Fruit fly (Drosophila melanogaster) whole organism, embryonic: ENCODE data around the gene CG13457.

Experiments
- Aef1 ChIP-seq: fragments of 200-800 bp; sonication (Bioruptor generic); IDR thresholded peaks from 3 replicates; pipeline ENCODE4 v1.3.6; 2022; ENCODE audit warnings: missing biosample characterization, missing genetic modification characterization
- Antp ChIP-seq: fragments of 200-800 bp; sonication (Bioruptor generic); optimal IDR thresholded peaks from 3 replicates; lab custom pipeline; 2016; ENCODE audit warnings: missing biosample characterization, missing genetic modification characterization
- B-H1 ChIP-seq: fragments of 200-800 bp; sonication (Bioruptor generic); IDR thresholded peaks from 3 replicates; pipeline ENCODE4 v1.3.6; 2022; ENCODE audit warnings: missing biosample characterization, missing genetic modification characterization
- CG11398 ChIP-seq: fragments of 200-800 bp; sonication (Bioruptor generic); optimal IDR thresholded peaks from 2 replicates; lab custom pipeline; 2016; ENCODE audit warnings: missing biosample characterization, missing genetic modification characterization
- CG12071 ChIP-seq: fragments of 200-800 bp; sonication (Bioruptor generic); optimal IDR thresholded peaks from 3 replicates; lab custom pipeline; 2018; ENCODE audit warnings: missing biosample characterization, mild to moderate bottlenecking, missing genetic modification characterization
- CG12155 ChIP-seq: fragments of 200-800 bp; sonication (Bioruptor generic); optimal IDR thresholded peaks from 3 replicates; lab custom pipeline; 2016; ENCODE audit warnings: missing biosample characterization, missing genetic modification characterization
- CG13296 ChIP-seq: fragments of 200-800 bp; sonication (Bioruptor generic); optimal IDR thresholded peaks from 3 replicates; lab custom pipeline; 2018; ENCODE audit warnings: missing biosample characterization, mild to moderate bottlenecking, missing genetic modification characterization
- CG13424 ChIP-seq: fragments of 200-800 bp; sonication (Bioruptor generic); optimal IDR thresholded peaks from 2 replicates; lab custom pipeline; 2019; ENCODE audit warnings: missing biosample characterization, mild to moderate bottlenecking, missing genetic modification characterization, moderate library complexity
- CG14014 ChIP-seq: fragments of 200-800 bp; sonication (Bioruptor generic); IDR thresholded peaks from 2 replicates; pipeline ENCODE4 v1.3.6; 2022; ENCODE audit warnings: missing biosample characterization, missing genetic modification characterization
- CG15514 ChIP-seq: fragments of 200-800 bp; sonication (Bioruptor generic); optimal IDR thresholded peaks from 3 replicates; lab custom pipeline; 2017; ENCODE audit warnings: missing biosample characterization, missing genetic modification characterization, mild to moderate bottlenecking, moderate library complexity, missing genetic modification reagents
- CG1792 ChIP-seq: fragments of 200-800 bp; sonication (Bioruptor generic); optimal IDR thresholded peaks from 2 replicates; lab custom pipeline; 2016; ENCODE audit warnings: missing biosample characterization, missing genetic modification characterization
- CG18011 ChIP-seq: fragments of 200-800 bp; sonication (Bioruptor generic); optimal IDR thresholded peaks from 2 replicates; lab custom pipeline; 2017; ENCODE audit warnings: missing biosample characterization, missing genetic modification characterization, mild to moderate bottlenecking, moderate library complexity, missing genotype
- CG2202 ChIP-seq: fragments of 200-800 bp; sonication (Bioruptor generic); optimal IDR thresholded peaks from 2 replicates; lab custom pipeline; 2018; ENCODE audit warnings: missing biosample characterization, mild to moderate bottlenecking, missing genetic modification characterization
- CG3065 ChIP-seq: fragments of 200-800 bp; sonication (Bioruptor generic); optimal IDR thresholded peaks from 2 replicates; lab custom pipeline; 2016; ENCODE audit warnings: missing biosample characterization, missing genetic modification characterization
- CG31388 ChIP-seq: fragments of 200-800 bp; sonication (Bioruptor generic); optimal IDR thresholded peaks from 2 replicates; lab custom pipeline; 2016; ENCODE audit warnings: missing biosample characterization, missing genetic modification characterization
- CG32532 ChIP-seq: fragments of 200-800 bp; sonication (Bioruptor generic); IDR thresholded peaks from 2 replicates; pipeline ENCODE4 v1.3.6; 2022; ENCODE audit warnings: missing biosample characterization, missing genetic modification characterization
- CG34422 ChIP-seq: fragments of 200-800 bp; sonication (Bioruptor generic); IDR thresholded peaks from 3 replicates; pipeline ENCODE4 v1.3.6; 2022; ENCODE audit warnings: missing biosample characterization, missing genetic modification characterization
- CG3995 ChIP-seq: fragments of 200-800 bp; sonication (Bioruptor generic); optimal IDR thresholded peaks from 3 replicates; lab custom pipeline; 2016; ENCODE audit warnings: missing biosample characterization, missing genetic modification characterization
- CG6683 ChIP-seq: fragments of 200-800 bp; sonication (Bioruptor generic); optimal IDR thresholded peaks from 2 replicates; lab custom pipeline; 2017; ENCODE audit warnings: missing biosample characterization, mild to moderate bottlenecking, missing genetic modification characterization, missing genetic modification reagents
- CG6689 ChIP-seq: fragments of 200-800 bp; sonication (Bioruptor generic); IDR thresholded peaks from 2 replicates; pipeline ENCODE4 v1.3.6; 2022; ENCODE audit warnings: missing biosample characterization, missing genetic modification characterization
- CG6791 ChIP-seq: fragments of 200-800 bp; sonication (Bioruptor generic); IDR thresholded peaks from 3 replicates; pipeline ENCODE4 v1.3.6; 2022; ENCODE audit warnings: missing biosample characterization, missing genetic modification characterization; ENCODE audit not compliant: partially characterized antibody
- CG7987 ChIP-seq: fragments of 200-800 bp; sonication (Bioruptor generic); optimal IDR thresholded peaks from 2 replicates; lab custom pipeline; 2018; ENCODE audit warnings: missing biosample characterization, mild to moderate bottlenecking, missing genetic modification characterization, moderate library complexity
- CTCF ChIP-seq: fragments of 200-800 bp; sonication (Bioruptor generic); optimal IDR thresholded peaks from 2 replicates; lab custom pipeline; 2017; ENCODE audit warnings: missing biosample characterization, mild to moderate bottlenecking, missing genetic modification characterization, moderate library complexity
- Deaf1 ChIP-seq: fragments of 200-800 bp; optimal IDR thresholded peaks from 3 replicates; lab custom pipeline; 2019; ENCODE audit warnings: missing biosample characterization, mild to moderate bottlenecking, missing genetic modification characterization, moderate library complexity
- Doc3 ChIP-seq: fragments of 200-800 bp; sonication (Bioruptor generic); IDR thresholded peaks from 3 replicates; pipeline ENCODE4 v1.3.6; 2022; ENCODE audit warnings: missing biosample characterization, missing genetic modification characterization; ENCODE audit not compliant: partially characterized antibody
- GATAe ChIP-seq: fragments of 200-800 bp; sonication (Bioruptor generic); conservative IDR thresholded peaks from 2 replicates; pipeline ENCODE4 v1.3.6; 2022; ENCODE audit warnings: missing biosample characterization, missing genetic modification characterization
- Nf-YB ChIP-seq: fragments of 200-800 bp; sonication (Bioruptor generic); optimal IDR thresholded peaks from 3 replicates; lab custom pipeline; 2019; ENCODE audit warnings: missing biosample characterization, mild to moderate bottlenecking, missing genetic modification characterization, moderate library complexity
- Sry-β ChIP-seq: fragments of 200-800 bp; sonication (Bioruptor generic); optimal IDR thresholded peaks from 2 replicates; lab custom pipeline; 2018; ENCODE audit warnings: missing biosample characterization, mild to moderate bottlenecking, missing genetic modification characterization, moderate library complexity
- abd-A ChIP-seq: fragments of 200-800 bp; sonication (Bioruptor generic); optimal IDR thresholded peaks from 3 replicates; lab custom pipeline; 2019; ENCODE audit warnings: missing biosample characterization, mild to moderate bottlenecking, missing genetic modification characterization, moderate library complexity
- bigmax ChIP-seq: fragments of 200-800 bp; sonication (Bioruptor generic); optimal IDR thresholded peaks from 2 replicates; lab custom pipeline; 2018; ENCODE audit warnings: missing biosample characterization, mild to moderate bottlenecking, missing genetic modification characterization
- ci ChIP-seq: fragments of 200-800 bp; sonication (Bioruptor generic); IDR thresholded peaks from 3 replicates; pipeline ENCODE4 v1.3.6; 2022; ENCODE audit warnings: missing biosample characterization, missing genetic modification characterization
- ewg ChIP-seq: fragments of 200-800 bp; sonication (Bioruptor generic); optimal IDR thresholded peaks from 3 replicates; lab custom pipeline; 2017; ENCODE audit warnings: mild to moderate bottlenecking, missing biosample characterization, missing genetic modification reagents, missing genetic modification characterization
- ftz-f1 ChIP-seq: fragments of 200-800 bp; sonication (Bioruptor generic); optimal IDR thresholded peaks from 2 replicates; lab custom pipeline; 2016; ENCODE audit warnings: missing biosample characterization, missing genetic modification characterization
- gt ChIP-seq: fragments of 200-800 bp; sonication (Bioruptor generic); IDR thresholded peaks from 2 replicates; pipeline ENCODE4 v1.3.6; 2022; ENCODE audit warnings: missing biosample characterization, missing genetic modification characterization
- kni ChIP-seq: fragments of 200-800 bp; sonication (Bioruptor generic); optimal IDR thresholded peaks from 3 replicates; lab custom pipeline; 2017; ENCODE audit warnings: mild to moderate bottlenecking, missing biosample characterization, missing genetic modification reagents, missing genetic modification characterization
- nau ChIP-seq: fragments of 200-800 bp; sonication (Bioruptor generic); optimal IDR thresholded peaks from 3 replicates; lab custom pipeline; 2017; ENCODE audit warnings: missing biosample characterization, mild to moderate bottlenecking, missing genetic modification characterization, missing genetic modification reagents
- nerfin-1 ChIP-seq: fragments of 200-800 bp; sonication (Bioruptor generic); optimal IDR thresholded peaks from 3 replicates; lab custom pipeline; 2019; ENCODE audit warnings: missing biosample characterization, mild to moderate bottlenecking, missing genetic modification characterization, moderate library complexity
- nerfin-2 ChIP-seq: fragments of 200-800 bp; sonication (Bioruptor generic); IDR thresholded peaks from 2 replicates; pipeline ENCODE4 v1.3.6; 2022; ENCODE audit warnings: missing biosample characterization, missing genetic modification characterization; ENCODE audit not compliant: partially characterized antibody
- psq ChIP-seq: fragments of 200-800 bp; sonication (Bioruptor generic); optimal IDR thresholded peaks from 2 replicates; lab custom pipeline; 2017; ENCODE audit warnings: missing biosample characterization, missing genetic modification characterization
- row ChIP-seq: fragments of 200-800 bp; sonication (Bioruptor generic); IDR thresholded peaks from 3 replicates; pipeline ENCODE4 v1.3.6; 2022; ENCODE audit warnings: missing biosample characterization, missing genetic modification characterization
- run ChIP-seq: fragments of 200-800 bp; sonication (Bioruptor generic); optimal IDR thresholded peaks from 3 replicates; lab custom pipeline; 2018; ENCODE audit warnings: missing biosample characterization, mild to moderate bottlenecking, missing genetic modification characterization
- scrt ChIP-seq: fragments of 200-800 bp; sonication (Bioruptor generic); optimal IDR thresholded peaks from 2 replicates; lab custom pipeline; 2018; ENCODE audit warnings: missing biosample characterization, mild to moderate bottlenecking, missing genetic modification characterization, moderate library complexity
- sd ChIP-seq: fragments of 200-800 bp; sonication (Bioruptor generic); optimal IDR thresholded peaks from 3 replicates; lab custom pipeline; 2018; ENCODE audit warnings: missing biosample characterization, mild to moderate bottlenecking, missing genetic modification characterization, moderate library complexity
- seq ChIP-seq: fragments of 200-800 bp; sonication (Bioruptor generic); IDR thresholded peaks from 2 replicates; pipeline ENCODE4 v1.3.6; 2022; ENCODE audit warnings: missing biosample characterization, missing genetic modification characterization
- stwl ChIP-seq: fragments of 200-800 bp; sonication (Bioruptor generic); optimal IDR thresholded peaks from 3 replicates; lab custom pipeline; 2018; ENCODE audit warnings: missing biosample characterization, mild to moderate bottlenecking, missing genetic modification characterization, moderate library complexity
- ttk ChIP-seq: fragments of 200-800 bp; sonication (Bioruptor generic); IDR thresholded peaks from 2 replicates; pipeline ENCODE4 v2.1.2; 2022; ENCODE audit warnings: missing biosample characterization, missing genetic modification characterization
- vvl ChIP-seq: fragments of 200-800 bp; sonication (Bioruptor generic); IDR thresholded peaks from 2 replicates; pipeline ENCODE4 v1.3.6; 2022; ENCODE audit warnings: missing biosample characterization, missing genetic modification characterization
- wdn ChIP-seq: fragments of 200-800 bp; sonication (Bioruptor generic); IDR thresholded peaks from 2 replicates; pipeline ENCODE4 v1.3.6; 2022; ENCODE audit warnings: missing biosample characterization, missing genetic modification characterization
- z ChIP-seq: fragments of 200-800 bp; sonication (Bioruptor generic); IDR thresholded peaks from 3 replicates; pipeline ENCODE4 v1.3.6; 2022; ENCODE audit warnings: missing biosample characterization, missing genetic modification characterization

CG13457 gene

dm6 chr3L:15098659-15099512 lies 32.3 kb downstream of the CG13457 start (continued):
- no peak for TF ChIP-seq wdn
- no peak for TF ChIP-seq bigmax (GFP tag; lab: Kevin White, UChicago)
- no peak for TF ChIP-seq Doc3 (GFP tag; lab: Robert Waterston, UW)
- peak; percentile 32 for TF ChIP-seq Antp (GFP tag; lab: Kevin White, UChicago)
- no peak for TF ChIP-seq CG3995 (GFP tag; lab: Kevin White, UChicago)
- TF ChIP-seq CG12155 (GFP tag; lab: Kevin White, UChicago), result peak; percentile 38
- TF ChIP-seq CG11398 (GFP tag; lab: Kevin White, UChicago), result no peak
- TF ChIP-seq CG7987 (GFP tag; lab: Kevin White, UChicago), result peak; percentile 67
- peak; percentile 89 for TF ChIP-seq CG32532 (GFP tag; lab: Robert Waterston, UW)
- no peak for TF ChIP-seq CG6791 (GFP tag; lab: Robert Waterston, UW)
- TF ChIP-seq CG12071 (GFP tag; lab: Kevin White, UChicago), result no peak
- TF ChIP-seq GATAe (GFP tag; lab: Robert Waterston, UW), result peak; percentile 43; the same call in 1 of the 2 replicates
- peak; percentile 43 for TF ChIP-seq sd (tag; lab: Kevin White, UChicago)
- TF ChIP-seq abd-A (tag; lab: Kevin White, UChicago), result peak; percentile 53
- peak; percentile 90 for TF ChIP-seq CG6689 (GFP tag; lab: Robert Waterston, UW)
- TF ChIP-seq ttk (GFP tag; lab: Robert Waterston, UW), result peak; percentile 84
- TF ChIP-seq B-H1 (GFP tag; lab: Robert Waterston, UW), result peak; percentile 71; the same call in 1 of the 3 replicates
- peak; percentile 55 for TF ChIP-seq ewg (GFP tag; lab: Kevin White, UChicago)
- peak; percentile 39; the same call in 1 of the 2 replicates for TF ChIP-seq gt
- TF ChIP-seq Sry-β (GFP tag; lab: Kevin White, UChicago), result peak; percentile 41
- peak; percentile 72 for TF ChIP-seq CG2202
- peak; percentile 19 for TF ChIP-seq CG1792 (GFP tag; lab: Kevin White, UChicago)
- TF ChIP-seq row (GFP tag; lab: Robert Waterston, UW), result peak; percentile 74
- TF ChIP-seq nau (GFP tag; lab: Kevin White, UChicago), result peak; percentile 80
- TF ChIP-seq CG13424 (tag; lab: Kevin White, UChicago), result peak; percentile 87
- TF ChIP-seq nerfin-2 (GFP tag; lab: Robert Waterston, UW), result no peak
- TF ChIP-seq CG14014, result peak; percentile 70; the same call in 1 of the 2 replicates
- no peak for TF ChIP-seq z
- peak; percentile 82 for TF ChIP-seq CG15514
- peak; percentile 91 for TF ChIP-seq nerfin-1 (tag; lab: Kevin White, UChicago)
- TF ChIP-seq seq, result peak; percentile 34; the same call in 1 of the 2 replicates
- peak; percentile 91 for TF ChIP-seq kni (GFP tag; lab: Kevin White, UChicago)
- peak; percentile 49 for TF ChIP-seq CG31388
- TF ChIP-seq CG3065 (GFP tag; lab: Kevin White, UChicago), result peak; percentile 24
- TF ChIP-seq Aef1 (GFP tag; lab: Robert Waterston, UW), result no peak; the same call in 1 of the 3 replicates
- TF ChIP-seq CG13296 (GFP tag; lab: Kevin White, UChicago), result peak; percentile 95
- TF ChIP-seq CG18011, result no peak
- peak; percentile 84 for TF ChIP-seq scrt (GFP tag; lab: Kevin White, UChicago)
- TF ChIP-seq Deaf1 (tag; lab: Kevin White, UChicago), result peak; percentile 66
- TF ChIP-seq ftz-f1 (GFP tag; lab: Kevin White, UChicago), result no peak
- peak; percentile 11 for TF ChIP-seq psq (GFP tag; lab: Kevin White, UChicago)
- TF ChIP-seq stwl, result peak; percentile 17
- TF ChIP-seq CG6683 (GFP tag; lab: Kevin White, UChicago), result peak; percentile 91
- TF ChIP-seq ci (GFP tag; lab: Robert Waterston, UW), result peak; percentile 59; the same call in 2 of the 3 replicates
- TF ChIP-seq Nf-YB, result peak; percentile 76
- TF ChIP-seq vvl (GFP tag; lab: Robert Waterston, UW), result peak; percentile 97
- peak; percentile 92 for TF ChIP-seq run (tag; lab: Kevin White, UChicago)
- peak; percentile 32 for TF ChIP-seq CTCF (GFP tag; lab: Kevin White, UChicago)
- TF ChIP-seq CG34422 (GFP tag; lab: Robert Waterston, UW), result peak; percentile 86
